Worm (Caenorhabditis elegans): Measurements from ENCODE around the gene str-129.

Gene str-129

DNA sequence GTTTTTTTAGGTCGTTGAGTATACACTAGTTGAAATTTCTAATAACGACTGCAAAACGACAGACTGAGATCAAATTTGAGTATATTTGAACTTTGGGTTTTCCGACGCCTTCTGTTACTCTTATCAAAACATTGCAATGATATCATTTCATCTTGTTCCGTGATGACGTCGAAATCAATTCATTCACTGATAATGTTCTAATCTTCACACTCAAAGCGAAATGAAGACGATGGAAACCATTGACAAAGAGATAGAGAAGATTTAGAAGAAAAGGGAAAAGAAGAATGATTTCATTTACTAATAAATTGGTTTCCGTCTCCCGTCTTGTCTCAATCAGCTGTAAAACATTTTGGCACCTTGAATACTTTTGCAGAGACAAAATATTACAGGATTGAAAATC is 19.1 kb downstream of the str-129 start:
- peak; percentile 78 for TF ChIP-seq elt-3 (tag; optimal IDR thresholded peaks at IDR 0.05)
- no peak for TF ChIP-seq unc-120 (tag; optimal IDR thresholded peaks at IDR 0.05; ENCODE audit: poor library complexity, severe bottlenecking)

DNA sequence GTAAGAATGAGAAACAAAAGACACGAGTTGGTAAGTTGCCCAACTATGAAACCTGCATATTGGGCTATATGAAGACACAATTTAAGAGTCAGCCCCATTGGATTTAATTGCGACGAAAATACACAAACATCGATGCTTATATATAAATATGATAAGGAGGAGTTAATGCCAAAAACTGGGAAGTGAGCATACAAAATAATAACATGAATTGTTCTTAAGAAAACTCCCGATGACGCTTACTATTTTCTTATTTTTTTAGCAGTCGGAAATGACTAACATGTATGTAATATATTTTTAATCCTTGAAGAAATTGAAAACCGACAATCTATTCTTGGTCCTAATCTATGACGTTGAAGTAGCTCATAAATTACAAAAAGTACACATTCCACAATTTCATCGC is 20.2 kb downstream of the str-129 start, which contains the start of gene str-144:
Gene str-144, minus strand, starts transcription at position 101 of the 400 bp plus-strand sequence.
- no peak for TF ChIP-seq M03D4.4 (tag; optimal IDR thresholded peaks at IDR 0.05)
- no peak for TF ChIP-seq ceh-83 (GFP tag; optimal IDR thresholded peaks at IDR 0.05)
- no peak for TF ChIP-seq ces-1 (GFP tag; optimal IDR thresholded peaks at IDR 0.05)
- no peak for TF ChIP-seq nhr-2 (tag; optimal IDR thresholded peaks at IDR 0.05)
- no peak for TF ChIP-seq flh-1 (GFP tag; optimal IDR thresholded peaks at IDR 0.05)
- TF ChIP-seq ham-2 (GFP tag; optimal IDR thresholded peaks at IDR 0.05): no peak
- no peak for TF ChIP-seq snpc-4 (tag; optimal IDR thresholded peaks at IDR 0.05)
- TF ChIP-seq mab-5 (tag; optimal IDR thresholded peaks at IDR 0.05): no peak
- no peak for TF ChIP-seq unc-120 (tag; optimal IDR thresholded peaks at IDR 0.05; ENCODE audit: poor library complexity, severe bottlenecking)
- TF ChIP-seq mls-2 (tag; optimal IDR thresholded peaks at IDR 0.05): no peak
- TF ChIP-seq ztf-11 (tag; optimal IDR thresholded peaks at IDR 0.05): no peak

DNA sequence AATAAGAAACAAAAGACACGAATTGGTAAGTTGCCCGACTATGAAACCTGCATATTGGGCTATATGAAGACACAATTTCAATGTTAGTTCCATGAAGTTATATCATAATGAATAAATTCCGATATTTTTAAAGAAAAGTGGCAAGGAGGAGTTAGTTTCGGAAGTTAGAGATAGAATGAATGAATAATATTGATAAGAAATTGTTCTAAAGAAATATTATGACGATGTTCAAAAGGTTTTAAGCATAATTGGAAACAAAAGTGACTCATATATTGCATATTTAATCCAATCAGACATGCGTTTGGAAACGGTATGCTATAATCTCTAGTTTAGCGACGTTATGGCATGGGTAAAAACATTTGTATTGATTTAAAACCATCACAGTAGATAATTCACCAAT is 22.6 kb downstream of the str-129 start, which contains the start of gene str-143:
Gene str-143, minus strand, starts transcription at position 101 of the 400 bp plus-strand sequence.
- TF ChIP-seq mls-2 (tag; optimal IDR thresholded peaks at IDR 0.05): no peak
- no peak for TF ChIP-seq lsy-2 (tag; optimal IDR thresholded peaks at IDR 0.05)
- no peak for TF ChIP-seq snpc-4 (tag; optimal IDR thresholded peaks at IDR 0.05)
- no peak for TF ChIP-seq elt-3 (tag; optimal IDR thresholded peaks at IDR 0.05)
- TF ChIP-seq tbx-8 (GFP tag; optimal IDR thresholded peaks at IDR 0.05): no peak
- TF ChIP-seq nhr-28 (tag; optimal IDR thresholded peaks at IDR 0.05): no peak
- TF ChIP-seq nhr-237 (tag; optimal IDR thresholded peaks at IDR 0.05): no peak
- TF ChIP-seq nhr-76 (tag; optimal IDR thresholded peaks at IDR 0.05): no peak
- no peak for TF ChIP-seq drap-1 (GFP tag; optimal IDR thresholded peaks at IDR 0.05)
- no peak for TF ChIP-seq cnd-1 (tag; optimal IDR thresholded peaks at IDR 0.05)
- no peak for TF ChIP-seq flh-1 (GFP tag; optimal IDR thresholded peaks at IDR 0.05)
- TF ChIP-seq M03D4.4 (tag; optimal IDR thresholded peaks at IDR 0.05): no peak
- TF ChIP-seq unc-39 (tag; optimal IDR thresholded peaks at IDR 0.05): no peak
- no peak for TF ChIP-seq sptf-1 (tag; optimal IDR thresholded peaks at IDR 0.05)
- no peak for TF ChIP-seq bed-3 (GFP tag; optimal IDR thresholded peaks at IDR 0.05)
- TF ChIP-seq mab-5 (tag; optimal IDR thresholded peaks at IDR 0.05): no peak
- no peak for TF ChIP-seq hlh-1 (tag; optimal IDR thresholded peaks at IDR 0.05)
- TF ChIP-seq nhr-2 (tag; optimal IDR thresholded peaks at IDR 0.05): no peak
- no peak for TF ChIP-seq ceh-83 (GFP tag; optimal IDR thresholded peaks at IDR 0.05)
- TF ChIP-seq lin-13 (tag; optimal IDR thresholded peaks at IDR 0.05): no peak

DNA sequence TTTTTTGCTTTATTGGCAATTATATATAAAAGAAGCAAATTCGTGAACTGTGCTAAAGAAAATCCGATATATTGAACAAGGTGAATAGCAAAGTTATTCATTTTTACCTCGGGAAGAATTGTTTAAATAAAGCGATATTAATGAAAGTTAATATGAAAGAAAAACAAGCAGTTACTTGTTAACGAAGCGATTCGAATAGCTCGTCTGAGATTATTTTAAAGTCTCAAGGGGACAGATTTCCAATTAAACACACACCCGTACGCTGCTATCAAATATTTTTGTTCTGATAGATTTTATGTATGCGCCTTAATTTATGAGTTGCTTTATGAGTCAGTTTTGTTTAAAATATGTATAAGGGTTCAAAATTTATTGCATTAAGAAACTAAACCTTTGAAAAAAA is 24.5 kb downstream of the str-129 start, which contains the start of gene str-140:
Gene str-140, minus strand, starts transcription at position 101 of the 400 bp plus-strand sequence.
- TF ChIP-seq elt-1 (tag; optimal IDR thresholded peaks at IDR 0.05; ENCODE audit: borderline replicate concordance, insufficient read depth) (no peak), M03D4.4 (tag; optimal IDR thresholded peaks at IDR 0.05) (no peak), drap-1 (GFP tag; optimal IDR thresholded peaks at IDR 0.05) (no peak)

DNA sequence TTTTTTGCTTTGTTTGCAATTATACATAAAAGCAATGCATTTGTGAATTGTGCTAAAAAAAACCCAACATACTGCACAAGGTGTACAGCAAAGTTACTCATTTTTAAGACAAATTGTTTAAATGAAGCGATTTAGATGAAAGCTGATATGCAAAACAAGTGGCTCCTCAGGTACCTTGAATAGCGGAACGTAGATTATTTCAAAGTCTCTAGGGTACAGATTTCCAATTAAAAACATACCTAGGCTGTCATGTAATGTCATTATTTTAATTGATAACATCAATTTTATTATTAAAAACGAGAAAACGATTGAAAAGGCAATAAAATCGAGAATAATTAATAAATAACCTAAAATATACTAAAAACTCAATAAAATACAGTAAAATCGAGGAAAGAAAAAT is 30.2 kb downstream of the str-129 start, which contains the start of gene str-139:
Gene str-139, minus strand, starts transcription at position 101 of the 400 bp plus-strand sequence.
- TF ChIP-seq elt-1 (tag; optimal IDR thresholded peaks at IDR 0.05; ENCODE audit: borderline replicate concordance, insufficient read depth): no peak
- no peak for TF ChIP-seq nhr-76 (tag; optimal IDR thresholded peaks at IDR 0.05)
- TF ChIP-seq nhr-237 (tag; optimal IDR thresholded peaks at IDR 0.05): no peak
- no peak for TF ChIP-seq ceh-83 (GFP tag; optimal IDR thresholded peaks at IDR 0.05)
- TF ChIP-seq lsy-2 (tag; optimal IDR thresholded peaks at IDR 0.05): no peak
- no peak for TF ChIP-seq ceh-39 (tag; optimal IDR thresholded peaks at IDR 0.05)
- TF ChIP-seq unc-120 (tag; optimal IDR thresholded peaks at IDR 0.05; ENCODE audit: poor library complexity, severe bottlenecking): no peak

DNA sequence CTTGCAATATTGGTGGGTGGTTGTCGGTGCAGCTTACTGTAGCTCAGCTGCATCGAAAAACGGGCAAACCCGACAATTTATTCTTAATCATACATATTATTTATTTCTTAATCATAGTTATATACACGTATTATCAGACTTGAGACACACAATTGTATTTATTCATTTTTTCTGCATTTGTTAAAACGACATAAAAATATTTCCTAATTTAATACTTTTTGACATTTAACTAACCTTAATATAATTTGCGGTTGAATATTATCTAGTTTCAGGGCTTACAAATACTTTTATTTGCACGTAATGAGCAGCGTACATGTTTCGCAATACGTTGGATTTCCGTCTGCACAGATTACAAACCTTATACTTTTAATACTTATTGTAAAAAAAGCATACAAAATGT is 33.9 kb downstream of the str-129 start, which contains the start of gene str-138:
Gene str-138, plus strand, starts transcription at position 301 of the 400 bp plus-strand sequence.
- TF ChIP-seq sem-2 (GFP tag; optimal IDR thresholded peaks at IDR 0.05): no peak
- no peak for TF ChIP-seq tbx-8 (GFP tag; optimal IDR thresholded peaks at IDR 0.05)
- no peak for TF ChIP-seq unc-39 (tag; optimal IDR thresholded peaks at IDR 0.05)
- TF ChIP-seq ztf-11 (tag; optimal IDR thresholded peaks at IDR 0.05): no peak
- TF ChIP-seq elt-3 (tag; optimal IDR thresholded peaks at IDR 0.05): no peak
- no peak for TF ChIP-seq unc-120 (tag; optimal IDR thresholded peaks at IDR 0.05; ENCODE audit: poor library complexity, severe bottlenecking)
- TF ChIP-seq ceh-39 (tag; optimal IDR thresholded peaks at IDR 0.05): no peak
- no peak for TF ChIP-seq hlh-1 (tag; optimal IDR thresholded peaks at IDR 0.05)
- TF ChIP-seq cnd-1 (tag; optimal IDR thresholded peaks at IDR 0.05): no peak
- no peak for TF ChIP-seq nhr-76 (tag; optimal IDR thresholded peaks at IDR 0.05)
- no peak for TF ChIP-seq ham-2 (GFP tag; optimal IDR thresholded peaks at IDR 0.05)

Measured in whole organism, mixed stage, embryonic.